Fruit fly (Drosophila melanogaster) Kc167 (cell line): Measurements from ENCODE around the gene CG43924.
"Not testable (repeated sequence)": the region's sequence is repeated elsewhere in the genome, so short reads cannot be mapped to it uniquely, and the experiment has no call there.

ENCODE experiments used
- h ChIP-seq: fragments of >200 bp; optimal IDR thresholded peaks from 3 replicates; lab custom pipeline; 2018; ENCODE audit warnings: missing external identifiers
- insv ChIP-seq: fragments of >200 bp; optimal IDR thresholded peaks from 3 replicates; lab custom pipeline; 2018; ENCODE audit warnings: missing external identifiers
- psq ChIP-seq: fragments of >200 bp; optimal IDR thresholded peaks from 2 replicates; lab custom pipeline; 2017; ENCODE audit warnings: missing external identifiers
- ttk ChIP-seq: sonication (Bioruptor generic); optimal IDR thresholded peaks from 2 replicates; lab custom pipeline; 2017; ENCODE audit warnings: missing external identifiers

DNA sequence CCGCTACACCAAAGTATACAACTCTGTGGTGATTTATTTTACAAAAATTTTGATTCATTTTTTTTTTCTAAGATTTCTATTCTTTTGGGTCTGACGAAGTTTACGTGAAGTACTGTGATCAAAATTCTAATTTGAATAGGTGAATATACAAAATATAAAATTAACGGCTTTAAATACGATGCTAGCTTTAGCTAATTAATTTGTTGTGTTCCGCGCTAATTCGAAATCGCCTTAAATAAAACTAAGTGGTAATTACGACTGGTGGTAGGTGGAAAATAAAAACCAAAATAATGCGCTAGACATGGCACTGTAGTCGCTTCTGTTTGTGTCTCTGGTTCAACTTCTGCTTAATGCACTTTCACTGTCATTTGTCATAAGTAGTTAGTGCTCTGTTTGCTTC lies 34.9 kb downstream of the CG43924 start, which contains the start of gene CG43923:
- TF ChIP-seq h (lab: Kevin White, UChicago); psq (lab: Kevin White, UChicago); insv; ttk (lab: Kevin White, UChicago): not testable (repeated sequence)
